Worm (Caenorhabditis elegans) whole organism, L1 larva: ENCODE data around the gene sri-69.

Experiments
- C16A3.4 ChIP-seq: fragments of 150-350 bp; optimal IDR thresholded peaks from 2 replicates; lab custom pipeline; 2014; ENCODE audit warnings: missing biosample characterization, missing genetic modification characterization
- F16B12.6 ChIP-seq: fragments of 150-350 bp; optimal IDR thresholded peaks from 2 replicates; lab custom pipeline; 2014; ENCODE audit warnings: missing biosample characterization, missing genetic modification characterization
- aha-1 ChIP-seq: fragments of 150-350 bp; optimal IDR thresholded peaks from 2 replicates; lab custom pipeline; 2014; ENCODE audit warnings: missing biosample characterization, missing genetic modification characterization
- alr-1 ChIP-seq: fragments of 200-800 bp; sonication (Bioruptor generic); optimal IDR thresholded peaks from 2 replicates; lab custom pipeline; 2018; ENCODE audit warnings: borderline replicate concordance, mild to moderate bottlenecking, missing genetic modification characterization, missing compliant biosample characterization
- ama-1 ChIP-seq: fragments of 150-350 bp; optimal IDR thresholded peaks from 2 replicates; lab custom pipeline; 2014
- ceh-63 ChIP-seq: fragments of 200-800 bp; sonication (Bioruptor generic); optimal IDR thresholded peaks from 2 replicates; lab custom pipeline; 2018; ENCODE audit warnings: mild to moderate bottlenecking, missing genetic modification characterization, missing compliant biosample characterization
- ceh-8 ChIP-seq: fragments of 200-800 bp; sonication (Bioruptor generic); optimal IDR thresholded peaks from 2 replicates; lab custom pipeline; 2018; ENCODE audit warnings: mild to moderate bottlenecking, missing genetic modification characterization, moderate library complexity, missing compliant biosample characterization
- ceh-88 ChIP-seq: fragments of 200-800 bp; sonication (Bioruptor generic); IDR thresholded peaks from 2 replicates; pipeline ENCODE4 v1.3.6; 2022; ENCODE audit warnings: missing genetic modification characterization, missing compliant biosample characterization
- ceh-90 ChIP-seq: sonication (generic microtip); optimal IDR thresholded peaks from 2 replicates; lab custom pipeline; 2016; ENCODE audit warnings: missing genetic modification characterization, missing compliant biosample characterization
- dsc-1 ChIP-seq: sonication (generic microtip); optimal IDR thresholded peaks from 2 replicates; lab custom pipeline; 2016; ENCODE audit warnings: mild to moderate bottlenecking, missing genetic modification characterization, missing compliant biosample characterization
- efl-1 ChIP-seq, 4 experiments: fragments of 150-350 bp; optimal IDR thresholded peaks in 3 of 4; peaks in 1 of 4; 1 replicate in 1 of 4; 2 replicates in 3 of 4; lab custom pipeline; 2014; ENCODE audit warnings: missing biosample characterization in 2 of 4, missing genetic modification characterization in 2 of 4, missing genetic modification reagents in 2 of 4
- egl-13 ChIP-seq: sonication (generic microtip); optimal IDR thresholded peaks from 2 replicates; lab custom pipeline; 2016; ENCODE audit warnings: missing genotype, missing genetic modification reagents, missing genetic modification characterization, missing compliant biosample characterization
- elt-2 ChIP-seq: sonication (generic microtip); optimal IDR thresholded peaks from 2 replicates; lab custom pipeline; 2016; ENCODE audit warnings: missing genetic modification characterization, mild to moderate bottlenecking, inconsistent platforms, missing compliant biosample characterization, missing genetic modification reagents
- ets-5 ChIP-seq: fragments of 200-800 bp; sonication (Bioruptor generic); IDR thresholded peaks from 2 replicates; pipeline ENCODE4 v1.3.6; 2022; ENCODE audit warnings: missing genetic modification characterization, missing compliant biosample characterization
- fkh-4 ChIP-seq: sonication (generic microtip); optimal IDR thresholded peaks from 2 replicates; lab custom pipeline; 2016; ENCODE audit warnings: missing compliant biosample characterization, missing genetic modification characterization, borderline replicate concordance
- fos-1 ChIP-seq: fragments of 150-350 bp; optimal IDR thresholded peaks from 2 replicates; lab custom pipeline; 2014; ENCODE audit warnings: missing biosample characterization, missing genetic modification characterization
- hlh-4 ChIP-seq: sonication (generic microtip); optimal IDR thresholded peaks from 2 replicates; lab custom pipeline; 2016; ENCODE audit warnings: mild to moderate bottlenecking, missing genetic modification characterization, missing compliant biosample characterization
- hpl-2 ChIP-seq: fragments of 150-350 bp; optimal IDR thresholded peaks from 2 replicates; lab custom pipeline; 2014; ENCODE audit warnings: missing biosample characterization, missing genetic modification reagents, missing genetic modification characterization
- isw-1 ChIP-seq: fragments of 200-800 bp; sonication (Bioruptor generic); IDR thresholded peaks from 2 replicates; pipeline ENCODE4 v1.3.6; 2022; ENCODE audit warnings: missing genetic modification characterization, missing compliant biosample characterization
- jun-1 ChIP-seq: fragments of 150-350 bp; optimal IDR thresholded peaks from 2 replicates; lab custom pipeline; 2014; ENCODE audit warnings: missing biosample characterization, missing genetic modification reagents, missing genetic modification characterization
- lin-39 ChIP-seq: fragments of 150-350 bp; optimal IDR thresholded peaks from 2 replicates; lab custom pipeline; 2014; ENCODE audit warnings: missing biosample characterization, missing genetic modification reagents, missing genetic modification characterization
- lsy-2 ChIP-seq, 2 experiments: fragments of 150-350 bp; optimal IDR thresholded peaks; 2 replicates each; lab custom pipeline; 2014; ENCODE audit warnings: missing biosample characterization in 2 of 2, missing genetic modification characterization in 2 of 2
- nhr-12 ChIP-seq: sonication (generic microtip); optimal IDR thresholded peaks from 2 replicates; lab custom pipeline; 2017; ENCODE audit warnings: missing biosample characterization, missing genetic modification characterization
- nhr-20 ChIP-seq: sonication (generic microtip); optimal IDR thresholded peaks from 2 replicates; lab custom pipeline; 2016; ENCODE audit warnings: mild to moderate bottlenecking, missing genetic modification characterization, missing compliant biosample characterization
- nhr-47 ChIP-seq: sonication (generic microtip); optimal IDR thresholded peaks from 2 replicates; lab custom pipeline; 2016; ENCODE audit warnings: mild to moderate bottlenecking, missing genetic modification characterization, moderate library complexity, missing compliant biosample characterization
- nhr-76 ChIP-seq: sonication (generic microtip); optimal IDR thresholded peaks from 2 replicates; lab custom pipeline; 2017; ENCODE audit warnings: missing biosample characterization, missing genetic modification characterization
- nhr-90 ChIP-seq: sonication (generic microtip); optimal IDR thresholded peaks from 2 replicates; lab custom pipeline; 2016; ENCODE audit warnings: mild to moderate bottlenecking, missing genetic modification characterization, missing compliant biosample characterization; ENCODE audit not compliant: poor library complexity
- pqm-1 ChIP-seq: sonication (generic microtip); optimal IDR thresholded peaks from 3 replicates; lab custom pipeline; 2017; ENCODE audit warnings: missing biosample characterization, missing genetic modification characterization
- rnt-1 ChIP-seq: sonication (generic microtip); optimal IDR thresholded peaks from 2 replicates; lab custom pipeline; 2016; ENCODE audit warnings: mild to moderate bottlenecking, missing genetic modification characterization, moderate library complexity, missing compliant biosample characterization
- skn-1 ChIP-seq: fragments of 150-350 bp; optimal IDR thresholded peaks from 2 replicates; lab custom pipeline; 2014; ENCODE audit warnings: missing biosample characterization, missing genetic modification characterization
- snu-23 ChIP-seq: sonication (generic microtip); optimal IDR thresholded peaks from 2 replicates; lab custom pipeline; 2016; ENCODE audit warnings: missing genetic modification characterization, missing compliant biosample characterization
- swsn-7 ChIP-seq: sonication (generic microtip); optimal IDR thresholded peaks from 2 replicates; lab custom pipeline; 2016; ENCODE audit warnings: missing genetic modification characterization, missing compliant biosample characterization
- zip-4 ChIP-seq: fragments of 200-800 bp; sonication (Bioruptor generic); optimal IDR thresholded peaks from 2 replicates; lab custom pipeline; 2018; ENCODE audit warnings: mild to moderate bottlenecking, missing genetic modification characterization, moderate library complexity, missing compliant biosample characterization
- ztf-11 ChIP-seq, 2 experiments: sonication (generic microtip); optimal IDR thresholded peaks; 2 replicates each; lab custom pipeline; 2016 to 2017; ENCODE audit warnings: missing genetic modification characterization in 2 of 2, missing biosample characterization in 1 of 2, missing compliant biosample characterization in 1 of 2

The sri-69 gene

DNA sequence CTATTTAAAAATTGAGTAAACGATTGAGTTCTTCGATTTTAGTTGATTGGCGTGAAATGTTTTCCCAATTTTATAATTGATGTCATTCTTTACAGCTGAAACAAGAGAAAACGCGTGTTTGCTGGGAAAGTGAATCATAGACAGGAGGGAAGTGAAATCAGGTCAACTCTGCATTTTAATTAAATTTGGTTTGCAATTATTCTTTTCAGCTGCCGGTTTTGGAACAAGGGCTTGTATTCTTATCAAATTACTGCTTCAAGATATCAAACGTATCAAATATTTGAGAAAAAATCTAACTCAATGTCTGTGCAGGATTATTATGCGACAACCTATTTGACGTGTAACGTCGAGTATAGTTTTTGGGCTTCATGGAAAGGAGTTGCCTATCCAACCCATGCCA lies 8.6 kb upstream of the sri-69 start, which contains the start of gene srh-97:
srh-97 (plus strand) TSS at position 301 of the 400 bp plus-strand sequence.
- no peak for TF ChIP-seq nhr-12 (tag; lab: Kevin White, UChicago)
- peak; percentile 25 for TF ChIP-seq hlh-4 (tag; lab: Kevin White, UChicago)
- TF ChIP-seq fkh-4: no peak
- TF ChIP-seq F16B12.6 (tag; lab: Kevin White, UChicago): no peak
- TF ChIP-seq ztf-11 (tag; optimal IDR thresholded peaks at IDR 0.05; lab: Kevin White, UChicago): no peak
- no peak for TF ChIP-seq ceh-90 (tag; lab: Kevin White, UChicago)
- TF ChIP-seq pqm-1 (tag; lab: Kevin White, UChicago): no peak
- TF ChIP-seq jun-1 (tag; lab: Kevin White, UChicago): no peak

DNA sequence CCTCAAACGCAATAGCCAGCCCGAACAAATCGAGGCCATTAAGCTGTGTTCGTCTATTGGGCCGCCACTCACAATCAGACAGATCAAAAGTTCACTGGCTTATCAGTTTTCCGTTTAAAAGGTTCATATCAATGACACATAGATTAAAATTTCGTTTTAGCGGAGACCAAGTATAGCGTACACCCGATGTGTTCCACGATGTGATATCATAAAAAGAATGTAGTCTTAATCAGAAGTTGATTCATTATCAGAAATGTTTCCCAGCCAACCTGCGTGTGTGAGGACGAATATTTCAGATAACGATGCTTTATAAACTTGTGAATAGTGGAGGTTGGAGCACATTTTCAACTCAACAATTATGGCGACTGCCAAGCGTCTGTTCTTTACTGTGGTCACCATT lies 5.8 kb upstream of the sri-69 start, which contains the start of gene clc-13:
clc-13 (plus strand) TSS at position 359 of the 400 bp plus-strand sequence.
- TF ChIP-seq skn-1 (tag; lab: Kevin White, UChicago): no peak
- TF ChIP-seq ama-1: no peak
- TF ChIP-seq ceh-63 (GFP tag; lab: Kevin White, UChicago): no peak
- peak; percentile 75 for TF ChIP-seq nhr-20 (tag; lab: Kevin White, UChicago)
- no peak for TF ChIP-seq snu-23 (GFP tag; lab: Kevin White, UChicago)
- peak; percentile 98 for TF ChIP-seq elt-2
- TF ChIP-seq efl-1 (optimal IDR thresholded peaks at IDR 0.05; lab: Kevin White, UChicago): no peak
- peak in 1 of 2 experiments; percentile 42 for TF ChIP-seq efl-1 (GFP tag; optimal IDR thresholded peaks at IDR 0.05 in 1 of 2; lab: Kevin White, UChicago)
- peak; percentile 57 for TF ChIP-seq jun-1 (tag; lab: Kevin White, UChicago)

ce11 chrV:17013232-17013631 lies 5.0 kb upstream of the sri-69 start, which contains the start of gene clec-241:
TSS of gene clec-241 (minus strand) at chrV:17013332.
- TF ChIP-seq zip-4 (GFP tag; lab: Kevin White, UChicago) (no peak), swsn-7 (tag; lab: Kevin White, UChicago) (no peak), nhr-47 (tag; lab: Kevin White, UChicago) (no peak), lin-39 (tag; lab: Kevin White, UChicago) (no peak), elt-2 (no peak), pqm-1 (tag; lab: Kevin White, UChicago) (no peak), ceh-88 (no peak), hpl-2 (GFP tag; lab: Kevin White, UChicago) (no peak), dsc-1 (tag; lab: Kevin White, UChicago) (no peak), fos-1 (tag; lab: Kevin White, UChicago) (no peak), F16B12.6 (tag; lab: Kevin White, UChicago) (no peak)

DNA sequence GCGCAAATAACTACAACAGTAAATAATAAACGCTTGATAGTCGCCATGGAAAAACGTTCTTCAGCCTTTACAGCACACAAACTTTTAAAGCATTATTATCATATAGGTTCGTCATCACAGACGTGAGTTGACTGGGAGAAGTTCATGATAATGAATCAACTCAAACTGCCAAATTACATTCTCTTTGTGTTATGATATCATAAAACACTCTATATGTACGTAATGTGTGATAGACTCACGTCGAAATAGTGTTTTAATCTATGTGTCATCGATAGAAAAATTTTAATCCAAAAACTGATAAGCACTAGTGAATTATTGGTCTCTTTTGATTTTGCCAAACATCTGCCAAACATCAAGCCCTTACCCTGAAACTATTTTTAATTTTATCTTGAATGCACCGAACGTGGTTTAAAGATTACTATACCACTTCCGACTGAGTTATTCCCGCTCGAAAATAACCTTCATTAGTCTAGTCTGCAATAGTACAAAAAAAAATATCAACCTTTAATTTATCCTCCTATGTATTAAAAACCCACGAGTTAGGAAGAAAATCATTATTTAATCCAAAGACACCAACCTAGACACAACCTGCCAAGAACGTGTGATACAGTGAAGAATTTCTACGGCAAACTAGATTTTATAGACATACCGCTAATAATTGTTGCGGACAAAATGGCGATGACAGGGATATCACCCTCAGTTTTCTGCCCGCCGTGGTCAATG lies 1.3 kb upstream of the sri-69 start, which contains the start of the genes clc-12 and clec-240:
clc-12 (minus strand) TSS at position 47 of the 723 bp plus-strand sequence.
clec-240 (plus strand) TSS at position 673 of the 723 bp plus-strand sequence.
- TF ChIP-seq elt-2: peak; percentile 69
- no peak for TF ChIP-seq nhr-20 (tag; lab: Kevin White, UChicago)
- TF ChIP-seq lsy-2 (tag; optimal IDR thresholded peaks at IDR 0.05; lab: Kevin White, UChicago): no peak
- TF ChIP-seq, all 84 proteins: peak for 1

- TF ChIP-seq nhr-47 (tag; lab: Kevin White, UChicago): no peak
- TF ChIP-seq alr-1 (tag; lab: Kevin White, UChicago): no peak
- no peak for TF ChIP-seq aha-1 (tag; lab: Kevin White, UChicago)
- no peak for TF ChIP-seq nhr-90 (tag; lab: Kevin White, UChicago)
- no peak for TF ChIP-seq lin-39 (tag; lab: Kevin White, UChicago)
- TF ChIP-seq nhr-76 (tag; lab: Kevin White, UChicago): no peak
- TF ChIP-seq ceh-90 (tag; lab: Kevin White, UChicago): no peak
- TF ChIP-seq isw-1 (GFP tag; lab: Robert Waterston, UW): no peak
- TF ChIP-seq rnt-1 (tag; lab: Kevin White, UChicago): no peak
- no peak for TF ChIP-seq egl-13 (tag; lab: Kevin White, UChicago)
- TF ChIP-seq C16A3.4 (tag; lab: Kevin White, UChicago): no peak
- no peak for TF ChIP-seq ceh-8
- TF ChIP-seq jun-1 (tag; lab: Kevin White, UChicago): no peak
- TF ChIP-seq ztf-11 (tag; optimal IDR thresholded peaks at IDR 0.05; lab: Kevin White, UChicago): no peak
- TF ChIP-seq hlh-4 (tag; lab: Kevin White, UChicago): no peak
- no peak for TF ChIP-seq ets-5
Measured at ce11 chrV:17005189-17005588, 3.0 kb downstream of the sri-69 start, which contains the start of gene srh-131. TSS of gene srh-131 (plus strand) at chrV:17005489.
